Fruit fly (Drosophila melanogaster) whole organism, pupa: Measurements from ENCODE around the gene bora.

Experiments used
- CG10348 ChIP-seq: fragments of 200-800 bp; sonication (Bioruptor generic); IDR thresholded peaks from 2 replicates; pipeline ENCODE4 v1.3.6; 2022; ENCODE audit warnings: missing biosample characterization, missing genetic modification characterization
- CG12605 ChIP-seq: fragments of 200-800 bp; sonication (Bioruptor generic); IDR thresholded peaks from 2 replicates; pipeline ENCODE4 v1.3.6; 2022; ENCODE audit warnings: missing biosample characterization, missing genetic modification characterization
- CG13204 ChIP-seq: fragments of 200-800 bp; sonication (Bioruptor generic); optimal IDR thresholded peaks from 2 replicates; lab custom pipeline; 2018; ENCODE audit warnings: missing biosample characterization, mild to moderate bottlenecking, missing genetic modification characterization, moderate library complexity
- CG14655 ChIP-seq: fragments of 200-800 bp; sonication (Bioruptor generic); optimal IDR thresholded peaks from 3 replicates; lab custom pipeline; 2017; ENCODE audit warnings: mild to moderate bottlenecking, missing biosample characterization, missing genetic modification reagents, missing genetic modification characterization
- CG15710 ChIP-seq: fragments of 200-800 bp; sonication (Bioruptor generic); optimal IDR thresholded peaks from 2 replicates; lab custom pipeline; 2018; ENCODE audit warnings: missing biosample characterization, mild to moderate bottlenecking, missing genetic modification characterization, moderate library complexity
- CG17806 ChIP-seq: fragments of 200-800 bp; sonication (Bioruptor generic); optimal IDR thresholded peaks from 2 replicates; lab custom pipeline; 2018; ENCODE audit warnings: missing biosample characterization, mild to moderate bottlenecking, missing genetic modification characterization, moderate library complexity
- CG32121 ChIP-seq: fragments of 200-800 bp; sonication (Bioruptor generic); IDR thresholded peaks from 2 replicates; pipeline ENCODE4 v1.3.6; 2022; ENCODE audit warnings: missing biosample characterization, missing genetic modification characterization
- CG34367 ChIP-seq: fragments of 200-800 bp; sonication (Bioruptor generic); optimal IDR thresholded peaks from 2 replicates; lab custom pipeline; 2018; ENCODE audit warnings: missing biosample characterization, mild to moderate bottlenecking, missing genetic modification characterization
- CG4496 ChIP-seq: fragments of 200-800 bp; sonication (Bioruptor generic); IDR thresholded peaks from 3 replicates; pipeline ENCODE4 v1.3.6; 2022; ENCODE audit warnings: missing biosample characterization, missing genetic modification characterization
- CG8159 ChIP-seq: fragments of 200-800 bp; sonication (Bioruptor generic); optimal IDR thresholded peaks from 3 replicates; lab custom pipeline; 2018; ENCODE audit warnings: missing biosample characterization, mild to moderate bottlenecking, missing genetic modification characterization, moderate library complexity
- CG8301 ChIP-seq: fragments of 200-800 bp; sonication (Bioruptor generic); optimal IDR thresholded peaks from 2 replicates; lab custom pipeline; 2018; ENCODE audit warnings: missing biosample characterization, mild to moderate bottlenecking, missing genetic modification characterization
- CG9948 ChIP-seq: fragments of 200-800 bp; sonication (Bioruptor generic); optimal IDR thresholded peaks from 2 replicates; lab custom pipeline; 2018; ENCODE audit warnings: missing biosample characterization, mild to moderate bottlenecking, missing genetic modification characterization, moderate library complexity
- D1 ChIP-seq: fragments of 200-800 bp; sonication (Bioruptor generic); optimal IDR thresholded peaks from 2 replicates; lab custom pipeline; 2018; ENCODE audit warnings: missing biosample characterization, mild to moderate bottlenecking, missing genetic modification characterization, moderate library complexity
- EcR ChIP-seq: fragments of 200-800 bp; sonication (Bioruptor generic); optimal IDR thresholded peaks from 3 replicates; lab custom pipeline; 2019; ENCODE audit warnings: missing biosample characterization, missing genetic modification characterization, mild to moderate bottlenecking, moderate library complexity, missing genetic modification reagents
- Ets98B ChIP-seq: fragments of 200-800 bp; sonication (Bioruptor generic); IDR thresholded peaks from 2 replicates; pipeline ENCODE4 v1.3.6; 2022; ENCODE audit warnings: missing biosample characterization, missing genetic modification characterization
- Pif1A ChIP-seq: fragments of 200-800 bp; sonication (Bioruptor generic); optimal IDR thresholded peaks from 3 replicates; lab custom pipeline; 2016; ENCODE audit warnings: missing biosample characterization, missing genetic modification characterization
- Pif1B ChIP-seq: fragments of 200-800 bp; sonication (Bioruptor generic); optimal IDR thresholded peaks from 3 replicates; lab custom pipeline; 2016; ENCODE audit warnings: missing biosample characterization, missing genetic modification characterization
- Snoo ChIP-seq: fragments of 200-800 bp; sonication (Bioruptor generic); optimal IDR thresholded peaks from 3 replicates; lab custom pipeline; 2017; ENCODE audit warnings: missing biosample characterization, mild to moderate bottlenecking, missing genetic modification characterization, inconsistent platforms
- fd96Ca ChIP-seq: fragments of 200-800 bp; sonication (Bioruptor generic); IDR thresholded peaks from 3 replicates; pipeline ENCODE4 v1.3.6; 2022; ENCODE audit warnings: missing biosample characterization, missing genetic modification characterization
- gl ChIP-seq: fragments of 200-800 bp; sonication (Bioruptor generic); optimal IDR thresholded peaks from 2 replicates; lab custom pipeline; 2018; ENCODE audit warnings: missing biosample characterization, mild to moderate bottlenecking, missing genetic modification characterization
- rn ChIP-seq: fragments of 200-800 bp; sonication (Bioruptor generic); IDR thresholded peaks from 2 replicates; pipeline ENCODE4 v1.3.6; 2022; ENCODE audit warnings: missing biosample characterization, missing genetic modification characterization

bora gene

dm6 chr3L:18622422-18622739, at the start of gene bora:
Gene bora, plus strand, starts transcription at chr3L:18622692.
- TF ChIP-seq CG15710 (tag; lab: Kevin White, UChicago) = no peak
- no peak for TF ChIP-seq Ets98B (GFP tag; lab: Robert Waterston, UW)
- no peak for TF ChIP-seq Pif1A (GFP tag; lab: Kevin White, UChicago)
- no peak for TF ChIP-seq D1 (tag; lab: Kevin White, UChicago)
- no peak for TF ChIP-seq CG14655 (GFP tag; lab: Kevin White, UChicago)
- no peak for TF ChIP-seq CG34367
- no peak for TF ChIP-seq Snoo (tag; lab: Kevin White, UChicago)
- no peak for TF ChIP-seq gl (tag; lab: Kevin White, UChicago)
- no peak for TF ChIP-seq CG17806 (tag; lab: Kevin White, UChicago)
- TF ChIP-seq CG12605 = no peak
- no peak for TF ChIP-seq CG8159 (tag; lab: Kevin White, UChicago)
- TF ChIP-seq CG13204 (GFP tag; lab: Kevin White, UChicago) = no peak
- no peak for TF ChIP-seq CG10348 (GFP tag; lab: Robert Waterston, UW)
- no peak for TF ChIP-seq Pif1B (GFP tag; lab: Kevin White, UChicago)
- TF ChIP-seq CG8301 (tag; lab: Kevin White, UChicago) = no peak
- TF ChIP-seq CG32121 (GFP tag; lab: Robert Waterston, UW) = no peak
- TF ChIP-seq CG9948 (tag; lab: Kevin White, UChicago) = no peak
- no peak for TF ChIP-seq EcR (GFP tag; lab: Kevin White, UChicago)
- no peak for TF ChIP-seq rn

- TF ChIP-seq CG14655 (GFP tag; lab: Kevin White, UChicago) = no peak
- no peak for TF ChIP-seq CG8301 (tag; lab: Kevin White, UChicago)
- no peak for TF ChIP-seq Pif1B (GFP tag; lab: Kevin White, UChicago)
- no peak for TF ChIP-seq CG10348 (GFP tag; lab: Robert Waterston, UW)
- TF ChIP-seq CG9948 (tag; lab: Kevin White, UChicago) = no peak
- TF ChIP-seq CG4496 (GFP tag; lab: Robert Waterston, UW) = no peak
- no peak for TF ChIP-seq CG32121 (GFP tag; lab: Robert Waterston, UW)
- no peak for TF ChIP-seq CG17806 (tag; lab: Kevin White, UChicago)
- no peak for TF ChIP-seq Ets98B (GFP tag; lab: Robert Waterston, UW)
- no peak for TF ChIP-seq gl (tag; lab: Kevin White, UChicago)
- no peak for TF ChIP-seq Pif1A (GFP tag; lab: Kevin White, UChicago)
- TF ChIP-seq CG15710 (tag; lab: Kevin White, UChicago) = no peak
- no peak for TF ChIP-seq Snoo (tag; lab: Kevin White, UChicago)
- no peak for TF ChIP-seq CG8159 (tag; lab: Kevin White, UChicago)
- no peak for TF ChIP-seq CG34367
- no peak for TF ChIP-seq rn
These were observed 34.1 kb upstream of the bora start, which contains the start of gene CG7271 for dm6 chr3L:18588387-18588786. Gene CG7271, plus strand, starts transcription at chr3L:18588759.

dm6 chr3L:18593671-18594070, 28.8 kb upstream of the bora start, which contains the start of gene term:
Gene term, minus strand, starts transcription at chr3L:18593771.
- TF ChIP-seq CG10348 (GFP tag; lab: Robert Waterston, UW) = no peak
- TF ChIP-seq Snoo (tag; lab: Kevin White, UChicago) = no peak
- TF ChIP-seq CG4496 (GFP tag; lab: Robert Waterston, UW) = no peak
- TF ChIP-seq CG8301 (tag; lab: Kevin White, UChicago) = no peak
- TF ChIP-seq Pif1B (GFP tag; lab: Kevin White, UChicago) = no peak
- TF ChIP-seq CG8159 (tag; lab: Kevin White, UChicago) = no peak
- TF ChIP-seq gl (tag; lab: Kevin White, UChicago) = no peak
- no peak for TF ChIP-seq CG12605
- TF ChIP-seq fd96Ca = no peak
- TF ChIP-seq CG13204 (GFP tag; lab: Kevin White, UChicago) = no peak
- no peak for TF ChIP-seq Ets98B (GFP tag; lab: Robert Waterston, UW)

DNA sequence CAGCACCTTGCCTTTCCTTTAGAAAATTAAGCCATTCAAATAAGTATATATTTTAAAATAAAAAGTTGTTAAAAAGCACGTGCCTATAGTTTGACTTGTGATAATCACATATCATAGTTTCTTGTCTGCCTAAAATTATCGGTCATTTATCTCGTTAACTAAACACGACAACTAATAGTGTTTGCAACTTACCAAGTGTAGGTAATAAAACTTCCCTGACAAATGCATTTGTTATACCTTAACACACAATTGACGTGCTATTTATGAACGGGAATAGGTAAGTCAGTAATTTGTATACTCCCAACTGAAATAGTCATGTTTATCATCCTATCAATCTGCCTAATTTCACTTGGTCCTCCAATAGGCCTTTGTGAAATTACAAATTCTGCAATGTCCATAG, 19.4 kb upstream of the bora start, which contains the start of gene CG18234:
CG18234 (plus strand) TSS at position 301 of the 400 bp plus-strand sequence.
- TF ChIP-seq CG17806 (tag; lab: Kevin White, UChicago) (no peak), CG8301 (tag; lab: Kevin White, UChicago) (no peak), gl (tag; lab: Kevin White, UChicago) (no peak), Snoo (tag; lab: Kevin White, UChicago) (no peak), Ets98B (GFP tag; lab: Robert Waterston, UW) (no peak), Pif1A (GFP tag; lab: Kevin White, UChicago) (no peak), rn (no peak), CG4496 (GFP tag; lab: Robert Waterston, UW) (no peak), EcR (GFP tag; lab: Kevin White, UChicago) (no peak), CG15710 (tag; lab: Kevin White, UChicago) (no peak), Pif1B (GFP tag; lab: Kevin White, UChicago) (no peak), fd96Ca (no peak), CG34367 (no peak), D1 (tag; lab: Kevin White, UChicago) (no peak)

dm6 chr3L:18605172-18605571, 17.3 kb upstream of the bora start, which contains the start of gene CG18233:
Gene CG18233, plus strand, starts transcription at chr3L:18605472.
- TF ChIP-seq gl (tag; lab: Kevin White, UChicago) (no peak), CG4496 (GFP tag; lab: Robert Waterston, UW) (no peak), CG9948 (tag; lab: Kevin White, UChicago) (no peak), CG8301 (tag; lab: Kevin White, UChicago) (no peak), CG32121 (GFP tag; lab: Robert Waterston, UW) (no peak), CG34367 (no peak), CG17806 (tag; lab: Kevin White, UChicago) (no peak), D1 (tag; lab: Kevin White, UChicago) (no peak), CG10348 (GFP tag; lab: Robert Waterston, UW) (no peak), CG8159 (tag; lab: Kevin White, UChicago) (no peak)
